Fruit fly (Drosophila melanogaster): Measurements from ENCODE around the gene kuz.

kuz gene

dm6 chr2L:13521807-13522206, 28.1 kb upstream of the kuz start:
- TF ChIP-seq CG8478 (optimal IDR thresholded peaks at IDR 0.05) (no peak), usp (GFP tag; optimal IDR thresholded peaks at IDR 0.05) (no peak), psq (optimal IDR thresholded peaks at IDR 0.05) (no peak), EcR (GFP tag; optimal IDR thresholded peaks at IDR 0.05) (no peak), pan (optimal IDR thresholded peaks at IDR 0.05) (no peak), Dll (optimal IDR thresholded peaks at IDR 0.05) (no peak)

DNA sequence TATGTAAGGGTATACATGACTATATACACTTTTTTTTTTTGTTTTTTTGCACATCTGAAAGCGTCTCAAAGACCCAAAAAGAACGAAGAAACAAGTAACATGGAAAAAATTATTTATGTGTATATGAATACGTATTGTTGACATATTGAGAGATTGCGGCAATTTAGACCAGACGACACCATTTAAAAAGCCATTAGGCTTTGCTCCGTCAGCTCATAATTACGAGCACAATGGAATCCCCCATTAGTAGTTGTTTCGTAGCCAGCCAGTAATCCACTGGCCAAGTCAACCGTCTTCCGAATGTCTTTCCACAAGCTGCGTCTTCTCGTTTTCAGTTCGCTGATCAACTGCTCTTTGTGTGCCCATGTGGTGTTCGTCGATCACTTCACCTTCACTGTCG, 22.4 kb upstream of the kuz start, which contains the start of gene CG33640:
CG33640 (plus strand) TSS at position 301 of the 400 bp plus-strand sequence.
- TF ChIP-seq EcR (GFP tag; optimal IDR thresholded peaks at IDR 0.05) (no peak), CG8478 (optimal IDR thresholded peaks at IDR 0.05) (no peak), Dll (optimal IDR thresholded peaks at IDR 0.05) (no peak), psq (optimal IDR thresholded peaks at IDR 0.05) (no peak), pan (optimal IDR thresholded peaks at IDR 0.05) (no peak), usp (GFP tag; optimal IDR thresholded peaks at IDR 0.05) (no peak)

dm6 chr2L:13528742-13529141, 21.2 kb upstream of the kuz start, which contains the start of gene CG33641:
Gene CG33641, plus strand, starts transcription at chr2L:13529042.
- TF ChIP-seq CG8478 (optimal IDR thresholded peaks at IDR 0.05) (no peak), psq (optimal IDR thresholded peaks at IDR 0.05) (no peak), EcR (GFP tag; optimal IDR thresholded peaks at IDR 0.05) (no peak), Dll (optimal IDR thresholded peaks at IDR 0.05) (no peak), pan (optimal IDR thresholded peaks at IDR 0.05) (no peak), usp (GFP tag; optimal IDR thresholded peaks at IDR 0.05) (no peak)

DNA sequence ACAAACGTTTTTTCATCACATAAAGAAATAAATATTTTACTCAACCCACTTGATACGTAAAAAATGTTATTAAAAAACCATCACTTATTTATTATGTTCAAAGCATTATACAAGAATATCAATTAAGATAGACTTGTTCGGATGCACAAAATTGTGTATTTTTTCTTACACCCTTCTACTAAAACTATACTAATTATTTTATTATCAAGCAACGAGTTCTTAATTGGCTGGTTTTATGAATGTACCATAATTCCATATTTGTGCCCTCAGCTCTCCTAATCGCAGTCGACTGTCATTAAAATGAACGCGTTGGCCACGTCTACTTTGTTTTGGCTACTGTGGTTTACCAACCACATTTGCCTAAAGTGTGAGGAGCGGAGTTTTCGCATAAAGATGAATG, 20.3 kb upstream of the kuz start, which contains the start of gene CG33642:
CG33642 (plus strand) TSS at position 301 of the 400 bp plus-strand sequence.
- no peak for TF ChIP-seq pan (optimal IDR thresholded peaks at IDR 0.05)
- TF ChIP-seq psq (optimal IDR thresholded peaks at IDR 0.05): no peak
- no peak for TF ChIP-seq CG8478 (optimal IDR thresholded peaks at IDR 0.05)
- TF ChIP-seq usp (GFP tag; optimal IDR thresholded peaks at IDR 0.05): no peak
- no peak for TF ChIP-seq EcR (GFP tag; optimal IDR thresholded peaks at IDR 0.05)
- TF ChIP-seq Dll (optimal IDR thresholded peaks at IDR 0.05): no peak

- no peak for TF ChIP-seq Dll (optimal IDR thresholded peaks at IDR 0.05)
- TF ChIP-seq pan (optimal IDR thresholded peaks at IDR 0.05): no peak
- TF ChIP-seq EcR (GFP tag; optimal IDR thresholded peaks at IDR 0.05): no peak
- TF ChIP-seq usp (GFP tag; optimal IDR thresholded peaks at IDR 0.05): no peak
- TF ChIP-seq CG8478 (optimal IDR thresholded peaks at IDR 0.05): no peak
- no peak for TF ChIP-seq psq (optimal IDR thresholded peaks at IDR 0.05)
These were observed 19.2 kb upstream of the kuz start, which contains the start of gene CG33643 for dm6 chr2L:13530774-13531173. Gene CG33643, plus strand, starts transcription at chr2L:13531074.

dm6 chr2L:13531785-13532184, 18.2 kb upstream of the kuz start, which contains the start of gene CG33644:
Gene CG33644, plus strand, starts transcription at chr2L:13532085.
- no peak for TF ChIP-seq CG8478 (optimal IDR thresholded peaks at IDR 0.05)
- no peak for TF ChIP-seq psq (optimal IDR thresholded peaks at IDR 0.05)

DNA sequence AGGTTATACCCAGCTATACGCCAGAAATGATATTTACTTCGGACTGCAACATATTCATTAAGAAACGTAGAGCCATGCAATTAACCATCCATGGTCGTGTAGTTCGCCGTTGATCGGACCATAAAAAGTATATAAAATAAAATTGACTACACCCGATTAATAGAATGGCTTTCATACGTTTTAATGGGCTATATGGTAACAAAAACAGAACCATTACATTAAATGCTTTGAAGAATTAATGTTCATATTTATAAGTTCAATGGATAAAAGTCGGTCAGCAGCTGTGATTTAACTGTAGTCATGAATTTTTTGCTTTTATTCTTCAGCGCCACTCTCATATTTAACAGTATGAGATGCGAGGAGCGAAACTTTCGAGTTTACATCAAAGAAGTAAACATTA, 17.4 kb upstream of the kuz start, which contains the start of gene CG33645:
CG33645 (plus strand) TSS at position 301 of the 400 bp plus-strand sequence.
- TF ChIP-seq pan (optimal IDR thresholded peaks at IDR 0.05): no peak
- no peak for TF ChIP-seq psq (optimal IDR thresholded peaks at IDR 0.05)
- TF ChIP-seq CG8478 (optimal IDR thresholded peaks at IDR 0.05): no peak

dm6 chr2L:13535678-13536077, 14.3 kb upstream of the kuz start, which contains the start of gene CG15638:
Gene CG15638, minus strand, starts transcription at chr2L:13535778.
- TF ChIP-seq psq (optimal IDR thresholded peaks at IDR 0.05): no peak
- TF ChIP-seq Dll (optimal IDR thresholded peaks at IDR 0.05): no peak
- no peak for TF ChIP-seq pan (optimal IDR thresholded peaks at IDR 0.05)
- no peak for TF ChIP-seq CG8478 (optimal IDR thresholded peaks at IDR 0.05)
- no peak for TF ChIP-seq EcR (GFP tag; optimal IDR thresholded peaks at IDR 0.05)
- TF ChIP-seq usp (GFP tag; optimal IDR thresholded peaks at IDR 0.05): no peak

DNA sequence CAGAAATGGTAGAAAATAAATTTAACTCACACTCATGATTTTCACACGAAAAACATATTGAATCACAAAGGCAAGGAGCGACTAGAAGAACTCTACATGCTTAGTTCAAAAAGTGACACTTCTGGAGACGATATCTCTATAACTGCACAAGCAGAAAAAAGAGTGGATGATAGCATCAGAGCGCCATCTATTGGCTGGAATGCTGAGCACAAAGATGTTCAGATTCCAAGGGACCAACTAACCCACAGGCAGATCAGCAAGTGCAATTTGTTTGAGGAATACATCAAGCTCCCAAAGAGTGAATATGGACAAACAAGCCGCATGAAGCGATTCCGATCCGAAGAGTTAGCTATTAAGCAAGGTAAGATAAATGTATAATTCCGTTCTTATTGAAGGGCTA, 9.2 kb upstream of the kuz start, which contains the start of gene CG16852:
CG16852 (plus strand) TSS at position 48 of the 400 bp plus-strand sequence.
- TF ChIP-seq CG8478 (optimal IDR thresholded peaks at IDR 0.05): no peak
- TF ChIP-seq EcR (GFP tag; optimal IDR thresholded peaks at IDR 0.05): no peak
- TF ChIP-seq usp (GFP tag; optimal IDR thresholded peaks at IDR 0.05): no peak
- TF ChIP-seq Dll (optimal IDR thresholded peaks at IDR 0.05): no peak
- no peak for TF ChIP-seq pan (optimal IDR thresholded peaks at IDR 0.05)
- TF ChIP-seq psq (optimal IDR thresholded peaks at IDR 0.05): no peak

dm6 chr2L:13541968-13542367, 8.0 kb upstream of the kuz start, which contains the start of gene CG16853:
Gene CG16853, plus strand, starts transcription at chr2L:13542268.
- no peak for TF ChIP-seq EcR (GFP tag; optimal IDR thresholded peaks at IDR 0.05)
- no peak for TF ChIP-seq psq (optimal IDR thresholded peaks at IDR 0.05)
- TF ChIP-seq usp (GFP tag; optimal IDR thresholded peaks at IDR 0.05): no peak
- TF ChIP-seq CG8478 (optimal IDR thresholded peaks at IDR 0.05): no peak
- no peak for TF ChIP-seq Dll (optimal IDR thresholded peaks at IDR 0.05)
- TF ChIP-seq pan (optimal IDR thresholded peaks at IDR 0.05): no peak

DNA sequence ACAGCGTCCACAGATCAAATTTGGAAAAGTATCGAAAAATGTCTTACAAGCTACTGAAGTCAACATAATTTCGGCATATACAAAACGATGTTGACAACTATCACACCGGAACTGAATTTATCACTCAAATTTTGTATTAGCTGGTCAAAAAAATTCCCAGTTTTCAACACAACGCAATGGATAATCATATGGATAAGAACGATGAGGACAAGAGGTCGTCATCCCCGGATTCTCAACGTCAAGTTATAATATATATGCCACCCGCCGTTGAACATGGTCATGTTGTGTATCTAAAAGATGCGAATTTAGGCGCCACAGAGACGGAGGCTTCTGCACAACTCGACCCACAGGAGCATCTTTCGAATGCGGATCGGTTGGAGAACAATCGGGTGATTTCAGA, 7.5 kb upstream of the kuz start, which contains the start of gene CG9263:
CG9263 (minus strand) TSS at position 101 of the 400 bp plus-strand sequence.
- TF ChIP-seq CG8478 (optimal IDR thresholded peaks at IDR 0.05) (no peak), pan (optimal IDR thresholded peaks at IDR 0.05) (no peak), Dll (optimal IDR thresholded peaks at IDR 0.05) (no peak), psq (optimal IDR thresholded peaks at IDR 0.05) (no peak), EcR (GFP tag; optimal IDR thresholded peaks at IDR 0.05) (no peak), usp (GFP tag; optimal IDR thresholded peaks at IDR 0.05) (no peak)

DNA sequence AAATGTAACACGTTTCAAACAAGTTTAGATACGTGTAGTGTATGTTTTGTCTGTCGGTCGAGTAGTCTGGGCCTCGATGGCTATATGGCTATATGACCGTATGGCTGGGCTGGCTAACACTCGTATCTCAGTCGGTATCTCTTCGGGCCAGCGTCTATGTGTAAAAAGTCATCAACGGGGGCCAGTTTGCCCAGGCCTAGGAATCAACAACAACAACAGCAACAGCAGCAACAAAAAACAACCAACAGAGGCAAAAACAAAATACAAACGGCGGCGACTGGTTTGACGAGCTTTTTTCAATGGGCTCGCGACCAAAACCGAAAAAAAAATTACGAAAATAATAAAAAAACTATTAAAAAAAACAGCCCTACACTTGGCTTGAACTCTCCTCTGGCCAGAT, 4.3 kb upstream of the kuz start:
- TF ChIP-seq Dll (optimal IDR thresholded peaks at IDR 0.05): no peak
- no peak for TF ChIP-seq usp (GFP tag; optimal IDR thresholded peaks at IDR 0.05)
- TF ChIP-seq CG8478 (optimal IDR thresholded peaks at IDR 0.05): no peak
- no peak for TF ChIP-seq EcR (GFP tag; optimal IDR thresholded peaks at IDR 0.05)
- TF ChIP-seq psq (optimal IDR thresholded peaks at IDR 0.05): no peak
- TF ChIP-seq pan (optimal IDR thresholded peaks at IDR 0.05): no peak
